Fruit fly (Drosophila melanogaster): ENCODE data around the gene CG4119.

Gene CG4119

DNA sequence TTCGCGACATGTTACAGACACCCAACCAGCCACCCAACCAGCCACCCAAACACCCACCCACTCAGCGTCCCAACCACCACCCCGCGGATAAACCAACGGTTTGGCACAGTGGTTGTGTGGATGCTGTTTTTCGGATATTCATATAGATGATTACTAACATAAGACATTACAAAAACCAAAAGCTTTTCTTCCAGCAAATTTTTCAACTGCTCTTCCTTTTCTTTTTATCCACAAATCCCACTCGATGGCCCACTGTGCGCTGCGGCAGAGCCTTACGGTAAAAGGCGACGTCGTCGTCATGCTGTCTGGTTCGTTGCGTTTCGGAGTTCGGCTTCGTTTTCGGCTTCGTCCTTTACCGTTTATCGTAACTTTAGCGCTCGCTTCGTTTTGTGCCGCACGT is 27.3 kb upstream of the CG4119 start:
- no peak for TF ChIP-seq net (GFP tag; optimal IDR thresholded peaks at IDR 0.05)
- TF ChIP-seq Hr4 (GFP tag; optimal IDR thresholded peaks at IDR 0.05) = peak; percentile 18
- TF ChIP-seq vri (GFP tag; optimal IDR thresholded peaks at IDR 0.05) = peak; percentile 5
- TF ChIP-seq lz (GFP tag; optimal IDR thresholded peaks at IDR 0.05) = peak; percentile 22
- no peak for TF ChIP-seq CG6854 (GFP tag; optimal IDR thresholded peaks at IDR 0.05)
- peak; percentile 10 for TF ChIP-seq acj6 (GFP tag; optimal IDR thresholded peaks at IDR 0.05)
- no peak for TF ChIP-seq fd59A (GFP tag; optimal IDR thresholded peaks at IDR 0.05)
- TF ChIP-seq Lpt (GFP tag; optimal IDR thresholded peaks at IDR 0.05) = no peak
- peak; percentile 15 for TF ChIP-seq topi (GFP tag; optimal IDR thresholded peaks at IDR 0.05)
- TF ChIP-seq dsx (GFP tag; optimal IDR thresholded peaks at IDR 0.05; ENCODE audit: poor library complexity, severe bottlenecking) = no peak
- TF ChIP-seq salr (GFP tag; optimal IDR thresholded peaks at IDR 0.05) = no peak
- TF ChIP-seq Ets21C (GFP tag; optimal IDR thresholded peaks at IDR 0.05) = no peak
- no peak for TF ChIP-seq ss (GFP tag; optimal IDR thresholded peaks at IDR 0.05)
- peak; percentile 33 for TF ChIP-seq CG10669 (GFP tag; optimal IDR thresholded peaks at IDR 0.05)
- TF ChIP-seq CG11762 (GFP tag; optimal IDR thresholded peaks at IDR 0.05; ENCODE audit: insufficient read depth) = no peak
- peak; percentile 35 for TF ChIP-seq Ets96B (tag; optimal IDR thresholded peaks at IDR 0.05)
- TF ChIP-seq pdm3 (GFP tag; optimal IDR thresholded peaks at IDR 0.05) = peak; percentile 33
- no peak for TF ChIP-seq CG6276 (GFP tag; optimal IDR thresholded peaks at IDR 0.05)
- peak; percentile 38 for TF ChIP-seq Hr39 (GFP tag; optimal IDR thresholded peaks at IDR 0.05)
- TF ChIP-seq OdsH (GFP tag; optimal IDR thresholded peaks at IDR 0.05) = peak; percentile 32
- no peak for TF ChIP-seq Hr38 (GFP tag; optimal IDR thresholded peaks at IDR 0.05)
- TF ChIP-seq CG8632 (GFP tag; optimal IDR thresholded peaks at IDR 0.05) = no peak
- no peak for TF ChIP-seq Eip93F (GFP tag; optimal IDR thresholded peaks at IDR 0.05)
- TF ChIP-seq CG11294 (GFP tag; IDR thresholded peaks at IDR 0.05) = peak; percentile 33; the same call in 1 of the 2 replicates
- no peak for TF ChIP-seq CG8319 (GFP tag; optimal IDR thresholded peaks at IDR 0.05)
- TF ChIP-seq CG31627 (GFP tag; optimal IDR thresholded peaks at IDR 0.05) = peak; percentile 24
- no peak for TF ChIP-seq Smox (GFP tag; optimal IDR thresholded peaks at IDR 0.05)
- TF ChIP-seq fd85E (GFP tag; optimal IDR thresholded peaks at IDR 0.05) = no peak
- TF ChIP-seq Met (GFP tag; optimal IDR thresholded peaks at IDR 0.05) = peak; percentile 17
- no peak for TF ChIP-seq Sox14 (GFP tag; optimal IDR thresholded peaks at IDR 0.05)
- no peak for TF ChIP-seq CG4318 (GFP tag; optimal IDR thresholded peaks at IDR 0.05)
- TF ChIP-seq achi (GFP tag; optimal IDR thresholded peaks at IDR 0.05) = peak; percentile 38
- TF ChIP-seq eg (GFP tag; IDR thresholded peaks at IDR 0.05) = peak; percentile 79
- TF ChIP-seq Sox102F (GFP tag; optimal IDR thresholded peaks at IDR 0.05) = peak; percentile 11
- TF ChIP-seq cyc (GFP tag; optimal IDR thresholded peaks at IDR 0.05) = peak; percentile 26
- TF ChIP-seq CG6808 (GFP tag; optimal IDR thresholded peaks at IDR 0.05) = no peak
- no peak for TF ChIP-seq esn (GFP tag; optimal IDR thresholded peaks at IDR 0.05)
- TF ChIP-seq svp (GFP tag) = peak; percentile 68
- no peak for TF ChIP-seq fkh (GFP tag; optimal IDR thresholded peaks at IDR 0.05)
- no peak for TF ChIP-seq CG3032 (tag; optimal IDR thresholded peaks at IDR 0.05)
- TF ChIP-seq CG9139 (GFP tag; optimal IDR thresholded peaks at IDR 0.05) = no peak
- TF ChIP-seq CG1621 (tag; optimal IDR thresholded peaks at IDR 0.05) = no peak
- peak; percentile 25 for TF ChIP-seq CG7368 (GFP tag; optimal IDR thresholded peaks at IDR 0.05)
- peak; percentile 10 for TF ChIP-seq CG10631 (GFP tag; optimal IDR thresholded peaks at IDR 0.05)
- TF ChIP-seq CG3919 (GFP tag; optimal IDR thresholded peaks at IDR 0.05) = peak; percentile 28
- no peak for TF ChIP-seq CG16779 (tag; optimal IDR thresholded peaks at IDR 0.05)
- TF ChIP-seq Eip75B (GFP tag; optimal IDR thresholded peaks at IDR 0.05) = no peak
- TF ChIP-seq Eip78C (GFP tag) = peak; percentile 73
- TF ChIP-seq CG32006 (GFP tag; optimal IDR thresholded peaks at IDR 0.05) = peak; percentile 16
- no peak for TF ChIP-seq spab (GFP tag; optimal IDR thresholded peaks at IDR 0.05)
- no peak for TF ChIP-seq CG11902 (GFP tag; optimal IDR thresholded peaks at IDR 0.05)
- TF ChIP-seq CG8119 (GFP tag; IDR thresholded peaks at IDR 0.05) = peak; percentile 28; the same call in 2 of the 3 replicates
- TF ChIP-seq CG6792 (GFP tag; optimal IDR thresholded peaks at IDR 0.05) = no peak
